Worm (Caenorhabditis elegans) whole organism, L4 larva: ENCODE results near the gene Y43F8B.23.
A peak's percentile ranks its signal among the peaks of the same experiment; 100 is the strongest.

Source experiments
- R02D3.7 ChIP-seq: fragments of 150-350 bp; sonication (generic microtip); optimal IDR thresholded peaks from 3 replicates; lab custom pipeline; 2014; ENCODE audit warnings: missing biosample characterization, missing genetic modification characterization
- T26A8.4 ChIP-seq: fragments of 200-800 bp; sonication (Bioruptor generic); IDR thresholded peaks from 2 replicates; pipeline ENCODE4 v1.3.6; 2022; ENCODE audit warnings: missing genetic modification characterization, missing compliant biosample characterization
- Y105C5A.15 ChIP-seq: fragments of 200-800 bp; sonication (Bioruptor generic); IDR thresholded peaks from 2 replicates; pipeline ENCODE4 v1.3.6; 2022; ENCODE audit warnings: missing genetic modification characterization, missing compliant biosample characterization
- Y48G9A.11 ChIP-seq: fragments of 200-800 bp; sonication (Bioruptor generic); IDR thresholded peaks from 2 replicates; pipeline ENCODE4 v1.3.6; 2022; ENCODE audit warnings: missing genetic modification reagents, missing genetic modification characterization, missing compliant biosample characterization
- Y75B8A.6 ChIP-seq: fragments of 200-800 bp; sonication (Bioruptor generic); IDR thresholded peaks from 2 replicates; pipeline ENCODE4 v1.3.6; 2022; ENCODE audit warnings: missing genetic modification reagents, missing genetic modification characterization, missing compliant biosample characterization
- aha-1 ChIP-seq: fragments of 150-350 bp; peaks from one replicate; lab custom pipeline; 2014; ENCODE audit warnings: missing biosample characterization, missing genetic modification characterization
- aly-2 ChIP-seq: sonication (generic microtip); optimal IDR thresholded peaks from 2 replicates; lab custom pipeline; 2018; ENCODE audit warnings: missing biosample characterization, missing genetic modification characterization
- arid-1 ChIP-seq: fragments of 200-800 bp; sonication (Bioruptor generic); conservative IDR thresholded peaks from 2 replicates; pipeline ENCODE4 v1.3.6; 2022; ENCODE audit warnings: missing genetic modification reagents, missing genetic modification characterization, missing compliant biosample characterization
- ceh-20 ChIP-seq: fragments of 200-800 bp; sonication (Bioruptor generic); IDR thresholded peaks from 2 replicates; pipeline ENCODE4 v1.3.6; 2022; ENCODE audit warnings: missing genetic modification reagents, missing genetic modification characterization, missing compliant biosample characterization
- cey-2 ChIP-seq: sonication (generic microtip); optimal IDR thresholded peaks from 3 replicates; lab custom pipeline; 2017; ENCODE audit warnings: missing genetic modification characterization, mild to moderate bottlenecking, missing compliant biosample characterization, antibody characterized with exemption, borderline replicate concordance; ENCODE audit not compliant: insufficient read depth
- duxl-1 ChIP-seq: sonication (generic microtip); optimal IDR thresholded peaks from 2 replicates; lab custom pipeline; 2016; ENCODE audit warnings: mild to moderate bottlenecking, missing genetic modification characterization, moderate library complexity, missing compliant biosample characterization; ENCODE audit not compliant: poor library complexity
- fos-1 ChIP-seq: fragments of 150-350 bp; optimal IDR thresholded peaks from 2 replicates; lab custom pipeline; 2014; ENCODE audit warnings: missing biosample characterization, missing genetic modification characterization
- lin-29 ChIP-seq: fragments of 200-800 bp; sonication (Bioruptor generic); IDR thresholded peaks from 2 replicates; pipeline ENCODE4 v1.3.6; 2022; ENCODE audit warnings: missing genetic modification reagents, missing genetic modification characterization, missing compliant biosample characterization
- lin-38 ChIP-seq: fragments of 200-800 bp; sonication (Bioruptor generic); IDR thresholded peaks from 2 replicates; pipeline ENCODE4 v1.3.6; 2022; ENCODE audit warnings: missing genetic modification reagents, missing genetic modification characterization, missing compliant biosample characterization
- lin-39 ChIP-seq: fragments of 150-350 bp; optimal IDR thresholded peaks from 2 replicates; lab custom pipeline; 2014; ENCODE audit warnings: missing biosample characterization, missing genetic modification reagents, missing genetic modification characterization
- lir-3 ChIP-seq: sonication (generic microtip); optimal IDR thresholded peaks from 2 replicates; lab custom pipeline; 2016; ENCODE audit warnings: mild to moderate bottlenecking, missing genetic modification characterization, missing compliant biosample characterization
- madf-5 ChIP-seq, 2 experiments: fragments of 200-800 bp; sonication (Bioruptor generic); IDR thresholded peaks; 2 replicates each; pipeline ENCODE4 v1.3.6; 2022; ENCODE audit warnings: missing compliant biosample characterization in 2 of 2, missing genetic modification characterization in 2 of 2
- mep-1 ChIP-seq: fragments of 150-350 bp; sonication (generic microtip); optimal IDR thresholded peaks from 3 replicates; lab custom pipeline; 2014; ENCODE audit warnings: missing biosample characterization, missing genetic modification characterization
- nhr-11 ChIP-seq: fragments of 150-350 bp; optimal IDR thresholded peaks from 2 replicates; lab custom pipeline; 2014; ENCODE audit warnings: missing biosample characterization, missing genetic modification characterization
- nhr-111 ChIP-seq: fragments of 200-800 bp; sonication (Bioruptor generic); optimal IDR thresholded peaks from 2 replicates; lab custom pipeline; 2018; ENCODE audit warnings: mild to moderate bottlenecking, missing genetic modification characterization, missing compliant biosample characterization
- nhr-42 ChIP-seq: fragments of 200-800 bp; sonication (Bioruptor generic); IDR thresholded peaks from 2 replicates; pipeline ENCODE4 v1.3.6; 2022; ENCODE audit warnings: missing genetic modification characterization, missing compliant biosample characterization
- set-16 ChIP-seq: fragments of 200-800 bp; sonication (Bioruptor generic); IDR thresholded peaks from 2 replicates; pipeline ENCODE4 v1.3.6; 2022; ENCODE audit warnings: missing genetic modification reagents, missing genetic modification characterization, missing compliant biosample characterization
- skn-1 ChIP-seq: fragments of 150-350 bp; optimal IDR thresholded peaks from 2 replicates; lab custom pipeline; 2014; ENCODE audit warnings: missing biosample characterization, missing genetic modification characterization
- spr-3 ChIP-seq: fragments of 200-800 bp; sonication (Bioruptor generic); optimal IDR thresholded peaks from 2 replicates; lab custom pipeline; 2018; ENCODE audit warnings: mild to moderate bottlenecking, missing genetic modification characterization, missing compliant biosample characterization

Gene Y43F8B.23

ce11 chrV:19485690-19486089 is 18.2 kb upstream of the Y43F8B.23 start, which contains the start of gene Y43F8B.18 (continued):
- TF ChIP-seq duxl-1 (no peak), T26A8.4 (GFP tag; lab: Robert Waterston, UW) (no peak), skn-1 (tag; lab: Kevin White, UChicago) (no peak), nhr-111 (GFP tag; lab: Kevin White, UChicago) (no peak)

DNA sequence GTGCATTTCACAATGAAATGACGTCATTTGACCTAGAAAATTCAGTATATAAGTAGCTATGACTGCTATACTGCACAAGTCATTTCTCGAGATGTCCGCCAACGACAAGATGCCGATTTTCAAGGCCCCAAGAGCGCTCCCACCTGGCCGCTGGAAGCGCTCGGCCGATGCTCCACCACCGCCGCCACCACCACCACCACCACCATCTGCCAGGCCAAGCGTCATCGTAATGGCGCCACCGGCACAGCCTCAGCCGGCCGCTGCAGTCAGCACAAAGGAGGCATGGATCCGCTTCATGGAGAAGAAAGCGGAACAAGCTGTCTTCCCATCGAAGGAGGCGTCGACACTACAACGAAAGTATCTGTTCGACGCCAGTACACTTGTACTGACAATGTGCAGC is 17.8 kb upstream of the Y43F8B.23 start, which contains the start of gene Y43F8B.28:
Gene Y43F8B.28 (plus strand): TSS at position 59 of the 400 bp plus-strand sequence.
- TF ChIP-seq mep-1 (tag; lab: Kevin White, UChicago): no peak
- peak; percentile 95 for TF ChIP-seq set-16 (GFP tag; lab: Robert Waterston, UW)

DNA sequence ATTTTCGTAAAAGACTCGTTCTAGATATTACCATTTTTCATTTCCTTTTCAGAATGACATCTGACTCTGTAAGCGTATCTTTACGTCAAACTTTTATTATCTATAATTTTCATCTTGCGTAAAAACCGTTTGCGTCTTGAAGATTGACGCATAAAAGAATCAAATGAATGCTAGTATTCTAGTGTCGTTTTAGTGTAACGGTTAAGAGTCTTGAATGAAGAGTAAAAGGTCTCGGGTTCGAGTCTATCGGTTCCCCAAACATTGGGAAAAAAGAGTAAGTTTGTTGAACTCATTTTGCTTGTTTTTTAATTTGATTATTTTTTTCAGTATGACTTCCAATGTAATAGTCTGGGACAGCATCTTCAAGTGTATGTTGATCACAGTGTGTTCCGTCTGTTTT is 17.1 kb upstream of the Y43F8B.23 start, which contains the start of gene Y43F8B.17:
Gene Y43F8B.17 (plus strand): TSS at position 215 of the 400 bp plus-strand sequence.
- TF ChIP-seq nhr-11 (tag; lab: Kevin White, UChicago): no peak
- TF ChIP-seq fos-1 (tag; lab: Kevin White, UChicago): no peak
- TF ChIP-seq, all 104 proteins: peak for 0

- no peak for TF ChIP-seq Y75B8A.6
- peak; percentile 68 for TF ChIP-seq aha-1 (tag; lab: Kevin White, UChicago)
- no peak for TF ChIP-seq lir-3
These were observed 15.1 kb upstream of the Y43F8B.23 start, which contains the start of gene Y43F8B.22 for ce11 chrV:19482535-19482934. TSS of gene Y43F8B.22 (plus strand) at chrV:19482835.

DNA sequence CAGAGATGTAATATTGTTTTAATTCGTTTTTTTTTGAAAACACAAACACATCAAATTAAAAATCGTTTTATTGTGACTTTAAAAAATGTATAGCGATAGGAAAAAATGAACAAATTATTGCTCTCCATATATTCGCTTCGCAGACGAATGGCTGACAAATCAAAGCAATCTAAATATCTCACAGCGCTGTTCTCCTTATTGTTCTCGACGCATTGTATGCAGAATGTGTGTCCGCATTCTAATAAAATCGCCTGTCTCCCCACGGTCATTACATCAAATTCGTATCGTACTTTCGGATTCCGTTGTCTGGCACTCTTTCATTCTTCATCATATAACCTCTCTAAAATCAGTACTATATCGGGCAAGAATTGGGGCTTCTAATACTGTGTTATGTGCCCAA is 10.4 kb upstream of the Y43F8B.23 start, which contains the start of gene Y43F8B.9:
Gene Y43F8B.9 (plus strand): TSS at position 301 of the 400 bp plus-strand sequence.
- TF ChIP-seq lin-39 (tag; lab: Kevin White, UChicago) (no peak), aly-2 (tag; lab: Kevin White, UChicago) (no peak), nhr-42 (GFP tag; lab: Robert Waterston, UW) (no peak)
- TF ChIP-seq, all 104 proteins: peak for 0

ce11 chrV:19477302-19477701 is 9.9 kb upstream of the Y43F8B.23 start:
- TF ChIP-seq spr-3 (GFP tag; lab: Kevin White, UChicago): no peak
- no peak for TF ChIP-seq lin-29 (GFP tag; lab: Robert Waterston, UW)
- no peak for TF ChIP-seq cey-2 (tag; lab: Kevin White, UChicago)
- TF ChIP-seq ceh-20: no peak
- TF ChIP-seq aly-2 (tag; lab: Kevin White, UChicago): no peak
- no peak for TF ChIP-seq R02D3.7
- no peak for TF ChIP-seq Y48G9A.11 (GFP tag; lab: Robert Waterston, UW)
- TF ChIP-seq lin-38 (GFP tag; lab: Robert Waterston, UW): no peak
- TF ChIP-seq Y105C5A.15 (GFP tag; lab: Robert Waterston, UW): no peak

ce11 chrV:19473842-19474514 is 6.5 kb upstream of the Y43F8B.23 start, which contains the start of gene Y43F8B.10:
TSS of gene Y43F8B.10 (plus strand) at chrV:19474464.
- TF ChIP-seq madf-5 (GFP tag; IDR thresholded peaks at IDR 0.05; lab: Robert Waterston, UW): no peak
- TF ChIP-seq set-16 (GFP tag; lab: Robert Waterston, UW): peak; percentile 52; the same call in 1 of the 2 replicates

DNA sequence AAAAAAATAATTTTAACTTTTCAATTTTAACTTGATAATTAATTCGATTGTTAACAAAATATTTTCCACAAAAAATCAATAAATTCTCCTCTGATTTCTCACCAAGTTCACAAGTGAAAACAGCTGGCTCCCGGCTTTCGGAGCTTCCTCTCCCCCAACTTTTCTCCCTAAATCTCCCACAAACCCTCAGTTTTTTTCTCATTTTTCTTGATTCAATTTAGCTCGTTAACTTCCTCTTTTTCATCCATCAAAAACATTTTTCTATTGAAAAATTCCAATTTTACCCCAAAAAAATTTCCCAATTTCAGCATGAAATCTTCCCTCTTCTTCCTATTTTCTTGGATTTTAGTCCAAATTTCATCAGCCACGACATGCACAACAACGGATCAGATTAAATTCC is 2.9 kb upstream of the Y43F8B.23 start, which contains the start of gene Y43F8B.11:
Gene Y43F8B.11 (plus strand): TSS at position 301 of the 400 bp plus-strand sequence.
- TF ChIP-seq aha-1 (tag; lab: Kevin White, UChicago) (peak; percentile 62), arid-1 (no peak)
- TF ChIP-seq, all 104 proteins: peak for 1
